Worm (Caenorhabditis elegans) whole organism, midembryonic: ENCODE measurements around the gene T25B2.1.

ENCODE experiments used
- T22C8.4 ChIP-seq: fragments of 200-800 bp; sonication (Bioruptor generic); IDR thresholded peaks from 2 replicates; pipeline ENCODE4 v1.3.6; 2022; ENCODE audit warnings: missing genetic modification characterization, missing compliant biosample characterization
- cog-1 ChIP-seq: sonication (generic microtip); optimal IDR thresholded peaks from 2 replicates; lab custom pipeline; 2016; ENCODE audit warnings: missing genetic modification characterization, missing compliant biosample characterization
- flt-1 ChIP-seq: fragments of 200-800 bp; sonication (Bioruptor generic); IDR thresholded peaks from 2 replicates; pipeline ENCODE4 v1.3.6; 2022; ENCODE audit warnings: missing genetic modification characterization, missing compliant biosample characterization
- klf-2 ChIP-seq: fragments of 200-800 bp; sonication (Bioruptor generic); conservative IDR thresholded peaks from 2 replicates; pipeline ENCODE4 v1.3.6; 2022; ENCODE audit warnings: missing genetic modification reagents, missing genetic modification characterization, missing compliant biosample characterization
- med-1 ChIP-seq: sonication (generic microtip); optimal IDR thresholded peaks from 2 replicates; lab custom pipeline; 2017; ENCODE audit warnings: missing genetic modification characterization, mild to moderate bottlenecking, missing compliant biosample characterization, antibody characterized with exemption, missing genetic modification reagents; ENCODE audit not compliant: insufficient read depth
- ref-1 ChIP-seq: fragments of 200-800 bp; sonication (Bioruptor generic); conservative IDR thresholded peaks from 2 replicates; pipeline ENCODE4 v1.3.6; 2022; ENCODE audit warnings: missing genetic modification reagents, missing genetic modification characterization, missing compliant biosample characterization
- tab-1 ChIP-seq: fragments of 200-800 bp; sonication (Bioruptor generic); IDR thresholded peaks from 2 replicates; pipeline ENCODE4 v1.3.6; 2022; ENCODE audit warnings: missing genetic modification characterization, missing compliant biosample characterization
- ztf-23 ChIP-seq: fragments of 200-800 bp; sonication (Bioruptor generic); IDR thresholded peaks from 2 replicates; pipeline ENCODE4 v1.3.6; 2022; ENCODE audit warnings: missing genetic modification reagents, missing genetic modification characterization, missing compliant biosample characterization
- ztf-29 ChIP-seq: fragments of 200-800 bp; sonication (Bioruptor generic); IDR thresholded peaks from 2 replicates; pipeline ENCODE4 v1.3.6; 2022; ENCODE audit warnings: missing genetic modification reagents, missing genetic modification characterization, missing compliant biosample characterization

Gene T25B2.1

ce11 chrX:6157411-6157916 is 16.3 kb upstream of the T25B2.1 start:
- no peak for TF ChIP-seq tab-1 (GFP tag; lab: Robert Waterston, UW)
- TF ChIP-seq ztf-23 (GFP tag; lab: Robert Waterston, UW) = no peak
- no peak for TF ChIP-seq cog-1 (tag; lab: Kevin White, UChicago)

ce11 chrX:6159562-6159961 is 14.2 kb upstream of the T25B2.1 start:
- TF ChIP-seq ref-1 (GFP tag; lab: Robert Waterston, UW) = no peak
- TF ChIP-seq flt-1 (GFP tag; lab: Robert Waterston, UW) = no peak
- TF ChIP-seq med-1 (GFP tag; lab: Kevin White, UChicago) = no peak
- no peak for TF ChIP-seq ztf-29
- no peak for TF ChIP-seq klf-2 (GFP tag; lab: Robert Waterston, UW)
- TF ChIP-seq tab-1 (GFP tag; lab: Robert Waterston, UW) = no peak
- no peak for TF ChIP-seq T22C8.4
- no peak for TF ChIP-seq ztf-23 (GFP tag; lab: Robert Waterston, UW)
- no peak for TF ChIP-seq cog-1 (tag; lab: Kevin White, UChicago)

- TF ChIP-seq T22C8.4 = no peak
- TF ChIP-seq ref-1 (GFP tag; lab: Robert Waterston, UW) = no peak
- TF ChIP-seq flt-1 (GFP tag; lab: Robert Waterston, UW) = no peak
- no peak for TF ChIP-seq ztf-29
Measured at ce11 chrX:6160427-6160826, 13.3 kb upstream of the T25B2.1 start, which contains the start of gene odd-2. TSS of gene odd-2 (minus strand) at chrX:6160527.

- no peak for TF ChIP-seq flt-1 (GFP tag; lab: Robert Waterston, UW)
- no peak for TF ChIP-seq ztf-23 (GFP tag; lab: Robert Waterston, UW)
- TF ChIP-seq T22C8.4 = no peak
- TF ChIP-seq ztf-29 = no peak
- no peak for TF ChIP-seq med-1 (GFP tag; lab: Kevin White, UChicago)
- no peak for TF ChIP-seq ref-1 (GFP tag; lab: Robert Waterston, UW)
- no peak for TF ChIP-seq tab-1 (GFP tag; lab: Robert Waterston, UW)
- TF ChIP-seq klf-2 (GFP tag; lab: Robert Waterston, UW) = no peak
- TF ChIP-seq cog-1 (tag; lab: Kevin White, UChicago) = no peak
Measured at ce11 chrX:6162037-6162436, 11.7 kb upstream of the T25B2.1 start.

ce11 chrX:6167376-6167775 is 6.4 kb upstream of the T25B2.1 start:
- TF ChIP-seq klf-2 (GFP tag; lab: Robert Waterston, UW) = no peak
- no peak for TF ChIP-seq ref-1 (GFP tag; lab: Robert Waterston, UW)
- no peak for TF ChIP-seq cog-1 (tag; lab: Kevin White, UChicago)
- no peak for TF ChIP-seq tab-1 (GFP tag; lab: Robert Waterston, UW)
- TF ChIP-seq ztf-23 (GFP tag; lab: Robert Waterston, UW) = no peak
- no peak for TF ChIP-seq ztf-29
- TF ChIP-seq flt-1 (GFP tag; lab: Robert Waterston, UW) = no peak
- TF ChIP-seq T22C8.4 = no peak
- no peak for TF ChIP-seq med-1 (GFP tag; lab: Kevin White, UChicago)

ce11 chrX:6169252-6169651 is 4.5 kb upstream of the T25B2.1 start, which contains the start of gene T25B2.2:
TSS of gene T25B2.2 (plus strand) at chrX:6169643.
- no peak for TF ChIP-seq flt-1 (GFP tag; lab: Robert Waterston, UW)
- TF ChIP-seq ztf-29 = no peak
- TF ChIP-seq cog-1 (tag; lab: Kevin White, UChicago) = no peak

- TF ChIP-seq med-1 (GFP tag; lab: Kevin White, UChicago) = no peak
- no peak for TF ChIP-seq T22C8.4
- TF ChIP-seq tab-1 (GFP tag; lab: Robert Waterston, UW) = no peak
- no peak for TF ChIP-seq ref-1 (GFP tag; lab: Robert Waterston, UW)
- no peak for TF ChIP-seq ztf-23 (GFP tag; lab: Robert Waterston, UW)
- no peak for TF ChIP-seq cog-1 (tag; lab: Kevin White, UChicago)
- TF ChIP-seq flt-1 (GFP tag; lab: Robert Waterston, UW) = no peak
- no peak for TF ChIP-seq ztf-29
- no peak for TF ChIP-seq klf-2 (GFP tag; lab: Robert Waterston, UW)
Measured at ce11 chrX:6175829-6176228, 2.1 kb downstream of the T25B2.1 start, which contains the start of gene T25B2.3. TSS of gene T25B2.3 (plus strand) at chrX:6176129.

- TF ChIP-seq cog-1 (tag; lab: Kevin White, UChicago) = no peak
- no peak for TF ChIP-seq ztf-29
- TF ChIP-seq med-1 (GFP tag; lab: Kevin White, UChicago) = no peak
- TF ChIP-seq ref-1 (GFP tag; lab: Robert Waterston, UW) = no peak
- no peak for TF ChIP-seq T22C8.4
- no peak for TF ChIP-seq ztf-23 (GFP tag; lab: Robert Waterston, UW)
- TF ChIP-seq klf-2 (GFP tag; lab: Robert Waterston, UW) = no peak
- no peak for TF ChIP-seq tab-1 (GFP tag; lab: Robert Waterston, UW)
- TF ChIP-seq flt-1 (GFP tag; lab: Robert Waterston, UW) = no peak
Measured at ce11 chrX:6177944-6178566, 4.3 kb downstream of the T25B2.1 start, which contains the start of the genes T25B2.4 and T13C5.3. TSS of gene T25B2.4 (plus strand) at chrX:6178244. TSS of gene T13C5.3 (plus strand) at chrX:6178516.

ce11 chrX:6178989-6179388 is 5.2 kb downstream of the T25B2.1 start:
- TF ChIP-seq med-1 (GFP tag; lab: Kevin White, UChicago) (no peak), flt-1 (GFP tag; lab: Robert Waterston, UW) (no peak), tab-1 (GFP tag; lab: Robert Waterston, UW) (no peak), ztf-23 (GFP tag; lab: Robert Waterston, UW) (no peak), T22C8.4 (no peak), cog-1 (tag; lab: Kevin White, UChicago) (no peak), ref-1 (GFP tag; lab: Robert Waterston, UW) (no peak), ztf-29 (no peak), klf-2 (GFP tag; lab: Robert Waterston, UW) (no peak)
